Worm (Caenorhabditis elegans) whole organism, L4 larva: ENCODE data around the gene srz-16.

Experiments
- ama-1 ChIP-seq: fragments of 150-350 bp; optimal IDR thresholded peaks from 2 replicates; lab custom pipeline; 2014; ENCODE audit warnings: inconsistent platforms, mixed read lengths
- ceh-44 ChIP-seq: fragments of 200-800 bp; sonication (Bioruptor generic); IDR thresholded peaks from 2 replicates; pipeline ENCODE4 v1.3.6; 2022; ENCODE audit warnings: missing genetic modification reagents, missing genetic modification characterization, missing compliant biosample characterization
- ces-1 ChIP-seq: fragments of 150-350 bp; sonication (generic microtip); optimal IDR thresholded peaks from 4 replicates; lab custom pipeline; 2014; ENCODE audit warnings: missing biosample characterization, missing genetic modification reagents, missing genetic modification characterization
- hmg-1.1 ChIP-seq: fragments of 200-800 bp; sonication (Bioruptor generic); IDR thresholded peaks from 2 replicates; pipeline ENCODE4 v1.3.6; 2022; ENCODE audit warnings: missing genetic modification reagents, missing genetic modification characterization, missing compliant biosample characterization
- lsy-2 ChIP-seq, 2 experiments: fragments of 150-350 bp in 1 of 2; sonication (generic microtip) in 1 of 2; optimal IDR thresholded peaks; 2 replicates each; lab custom pipeline; 2014 to 2017; ENCODE audit warnings: missing biosample characterization in 2 of 2, missing genetic modification characterization in 2 of 2
- mep-1 ChIP-seq: fragments of 150-350 bp; sonication (generic microtip); optimal IDR thresholded peaks from 3 replicates; lab custom pipeline; 2014; ENCODE audit warnings: missing biosample characterization, missing genetic modification characterization
- nhr-11 ChIP-seq: fragments of 150-350 bp; optimal IDR thresholded peaks from 2 replicates; lab custom pipeline; 2014; ENCODE audit warnings: missing biosample characterization, missing genetic modification characterization
- nhr-6 ChIP-seq: fragments of 150-350 bp; optimal IDR thresholded peaks from 2 replicates; lab custom pipeline; 2014; ENCODE audit warnings: missing biosample characterization, missing genetic modification characterization
- skn-1 ChIP-seq: fragments of 150-350 bp; optimal IDR thresholded peaks from 2 replicates; lab custom pipeline; 2014; ENCODE audit warnings: missing biosample characterization, missing genetic modification characterization
- tra-1 ChIP-seq: fragments of 200-800 bp; sonication (Bioruptor generic); IDR thresholded peaks from 2 replicates; pipeline ENCODE4 v1.3.6; 2022; ENCODE audit warnings: missing genetic modification reagents, missing genetic modification characterization, missing compliant biosample characterization
- zip-11 ChIP-seq: fragments of 200-800 bp; sonication (Bioruptor generic); IDR thresholded peaks from 2 replicates; pipeline ENCODE4 v1.3.6; 2022; ENCODE audit warnings: missing genetic modification characterization, missing compliant biosample characterization
- ztf-11 ChIP-seq: fragments of 150-350 bp; optimal IDR thresholded peaks from 2 replicates; lab custom pipeline; 2014; ENCODE audit warnings: missing biosample characterization, missing genetic modification characterization

ce11 chrV:20165808-20166207 lies 20.7 kb downstream of the srz-16 start:
- TF ChIP-seq mep-1 (tag; lab: Kevin White, UChicago) (no peak), zip-11 (GFP tag; lab: Robert Waterston, UW) (no peak), lsy-2 (tag; optimal IDR thresholded peaks at IDR 0.05; lab: Kevin White, UChicago) (no peak), skn-1 (tag; lab: Kevin White, UChicago) (no peak), nhr-6 (no peak), tra-1 (no peak), ztf-11 (tag; lab: Kevin White, UChicago) (no peak), ceh-44 (GFP tag; lab: Robert Waterston, UW) (no peak), nhr-11 (tag; lab: Kevin White, UChicago) (no peak), ama-1 (lab: Kevin White, UChicago) (no peak), ces-1 (no peak), hmg-1.1 (GFP tag; lab: Robert Waterston, UW) (no peak)
